Worm (Caenorhabditis elegans): ENCODE results near the gene C06A6.2.

The C06A6.2 gene

DNA sequence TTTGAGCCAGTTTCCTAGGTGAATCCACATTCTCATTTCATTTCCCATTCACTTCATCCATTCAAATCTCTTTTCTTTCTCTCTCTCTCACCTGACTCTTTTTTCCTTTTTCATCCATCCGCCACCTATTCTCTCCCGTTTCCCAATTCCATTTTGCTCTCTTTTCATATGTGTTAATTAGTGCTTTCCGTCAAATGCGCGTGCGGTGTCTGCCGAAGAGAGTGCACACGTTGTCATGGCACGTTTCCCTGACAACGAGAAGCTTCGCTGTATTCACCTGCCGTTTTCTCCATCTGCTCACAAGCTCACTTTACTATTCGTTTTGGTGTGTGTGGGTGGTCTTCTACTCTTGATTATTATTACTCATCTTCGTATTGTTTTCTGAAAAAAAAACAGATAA is 6.5 kb upstream of the C06A6.2 start:
- no peak for TF ChIP-seq ctbp-1 (GFP tag; IDR thresholded peaks at IDR 0.05)
- no peak for TF ChIP-seq Y105C5A.15 (GFP tag; IDR thresholded peaks at IDR 0.05)
- TF ChIP-seq daf-19 (GFP tag; conservative IDR thresholded peaks at IDR 0.05): 0 out of 2 replicates have a peak, but pooled peaks have one; percentile 14
- no peak for TF ChIP-seq T20F7.1 (GFP tag; optimal IDR thresholded peaks at IDR 0.05)
- TF ChIP-seq hlh-11 (tag; optimal IDR thresholded peaks at IDR 0.05): no peak
- no peak for TF ChIP-seq nhr-48 (tag; optimal IDR thresholded peaks at IDR 0.05)
- TF ChIP-seq ceh-32 (tag; optimal IDR thresholded peaks at IDR 0.05; ENCODE audit: poor library complexity): no peak
- TF ChIP-seq ztf-7 (tag; optimal IDR thresholded peaks at IDR 0.05): no peak
- TF ChIP-seq aha-1 (tag): peak; percentile 27
- no peak for TF ChIP-seq dmd-8 (GFP tag; IDR thresholded peaks at IDR 0.05)
- no peak for TF ChIP-seq nhr-41 (GFP tag; IDR thresholded peaks at IDR 0.05)

DNA sequence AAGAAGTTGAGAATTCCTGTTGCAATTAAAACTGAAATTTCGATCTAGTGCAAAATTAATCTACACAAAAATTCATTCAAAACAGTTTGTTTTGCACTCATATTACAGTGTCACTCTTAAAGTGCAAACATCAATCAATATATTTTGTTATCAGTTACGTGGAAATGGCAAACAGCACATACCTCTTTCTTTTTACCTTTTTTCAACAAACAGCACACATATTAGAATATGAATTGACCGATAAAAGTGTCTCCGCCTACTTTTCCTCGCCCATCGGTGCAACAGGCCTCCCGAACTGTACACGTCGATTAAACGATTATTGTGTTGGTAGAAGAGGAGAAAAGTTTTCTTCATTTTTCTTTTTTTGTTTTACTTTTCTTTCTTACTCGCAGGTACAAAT is 5.2 kb upstream of the C06A6.2 start:
- TF ChIP-seq unc-130 (GFP tag; optimal IDR thresholded peaks at IDR 0.05) (no peak), mdt-29 (GFP tag; IDR thresholded peaks at IDR 0.05) (no peak), T20F7.1 (GFP tag; optimal IDR thresholded peaks at IDR 0.05) (no peak), nhr-41 (GFP tag; IDR thresholded peaks at IDR 0.05) (no peak), rbr-2 (tag; optimal IDR thresholded peaks at IDR 0.05) (no peak), lsy-2 (tag; optimal IDR thresholded peaks at IDR 0.05) (no peak), skn-1 (tag; optimal IDR thresholded peaks at IDR 0.05) (no peak), lin-29 (GFP tag; IDR thresholded peaks at IDR 0.05) (no peak), ztf-7 (tag; optimal IDR thresholded peaks at IDR 0.05) (no peak), unc-62 (GFP tag; optimal IDR thresholded peaks at IDR 0.05 in 1 of 2) (no peak), unc-62 (tag; optimal IDR thresholded peaks at IDR 0.05) (no peak), dmd-8 (GFP tag; IDR thresholded peaks at IDR 0.05) (no peak), lir-3 (tag; optimal IDR thresholded peaks at IDR 0.05) (no peak), D1046.2 (GFP tag; IDR thresholded peaks at IDR 0.05) (no peak), lin-1 (GFP tag; IDR thresholded peaks at IDR 0.05) (no peak), ZK546.5 (tag; optimal IDR thresholded peaks at IDR 0.05) (no peak), dmd-6 (GFP tag; IDR thresholded peaks at IDR 0.05) (peak; percentile 78), ztf-11 (tag; optimal IDR thresholded peaks at IDR 0.05) (no peak), Y105C5A.15 (GFP tag; IDR thresholded peaks at IDR 0.05) (no peak), nhr-10 (tag; optimal IDR thresholded peaks at IDR 0.05) (no peak), set-16 (GFP tag; IDR thresholded peaks at IDR 0.05) (no peak), Y5F2A.4 (GFP tag; optimal IDR thresholded peaks at IDR 0.05) (no peak), aly-2 (tag; optimal IDR thresholded peaks at IDR 0.05) (no peak), fkh-10 (GFP tag; optimal IDR thresholded peaks at IDR 0.05) (no peak), pqm-1 (tag; optimal IDR thresholded peaks at IDR 0.05) (peak; percentile 90), pha-4 (GFP tag; IDR thresholded peaks at IDR 0.05) (no peak), pha-4 (tag; optimal IDR thresholded peaks at IDR 0.05) (no peak), nhr-111 (GFP tag; optimal IDR thresholded peaks at IDR 0.05) (no peak), attf-4 (tag; optimal IDR thresholded peaks at IDR 0.05) (no peak), ctbp-1 (GFP tag; IDR thresholded peaks at IDR 0.05) (no peak), hlh-11 (tag; optimal IDR thresholded peaks at IDR 0.05) (peak; percentile 76), ceh-44 (GFP tag; IDR thresholded peaks at IDR 0.05) (no peak), zip-11 (GFP tag; IDR thresholded peaks at IDR 0.05) (no peak), daf-19 (GFP tag; conservative IDR thresholded peaks at IDR 0.05) (no peak), nhr-25 (tag; optimal IDR thresholded peaks at IDR 0.05; ENCODE audit: borderline replicate concordance, insufficient read depth) (no peak), spr-1 (tag; optimal IDR thresholded peaks at IDR 0.05) (no peak), cey-2 (tag; optimal IDR thresholded peaks at IDR 0.05; ENCODE audit: borderline replicate concordance, insufficient read depth) (no peak), nhr-28 (tag; optimal IDR thresholded peaks at IDR 0.05) (peak; percentile 76), zfp-3 (GFP tag; conservative IDR thresholded peaks at IDR 0.05) (no peak), dve-1 (tag; optimal IDR thresholded peaks at IDR 0.05; ENCODE audit: insufficient read depth) (peak; percentile 59), madf-5 (GFP tag; IDR thresholded peaks at IDR 0.05) (no peak), fos-1 (tag; optimal IDR thresholded peaks at IDR 0.05) (no peak), ces-1 (GFP tag; optimal IDR thresholded peaks at IDR 0.05) (no peak), egl-43 (GFP tag; IDR thresholded peaks at IDR 0.05) (no peak), daf-12 (tag; optimal IDR thresholded peaks at IDR 0.05) (no peak), tra-1 (GFP tag; IDR thresholded peaks at IDR 0.05) (0 out of 2 replicates have a peak, but pooled peaks have one; percentile 35)

All from whole organism, L4 larva.